Fruit fly (Drosophila melanogaster): ENCODE results near the gene CG10333.

DNA sequence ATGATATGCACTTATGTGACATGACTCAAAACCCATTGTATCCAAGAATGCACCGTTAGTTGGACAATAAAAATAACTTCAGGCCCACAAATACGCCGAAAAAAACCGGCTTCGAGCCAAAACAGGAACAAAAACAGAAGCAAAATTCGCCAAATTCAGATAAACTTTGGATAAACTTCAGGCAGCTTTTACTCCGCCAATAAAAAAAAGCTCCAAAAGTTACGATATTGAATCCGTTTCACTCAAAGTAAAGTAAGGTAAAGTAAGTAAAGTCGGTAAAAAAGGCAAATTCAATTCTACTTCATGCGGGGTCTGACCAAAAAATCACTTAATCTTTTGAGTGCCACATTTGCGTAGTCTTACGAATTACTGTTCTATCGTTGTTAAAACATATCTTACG, 42.6 kb upstream of the CG10333 start:
- TF ChIP-seq cic (GFP tag; optimal IDR thresholded peaks at IDR 0.05) (no peak), CG11617 (GFP tag; optimal IDR thresholded peaks at IDR 0.05) (no peak)
